Fruit fly (Drosophila melanogaster): Measurements from ENCODE around the gene VhaAC39-2.

Gene VhaAC39-2

DNA sequence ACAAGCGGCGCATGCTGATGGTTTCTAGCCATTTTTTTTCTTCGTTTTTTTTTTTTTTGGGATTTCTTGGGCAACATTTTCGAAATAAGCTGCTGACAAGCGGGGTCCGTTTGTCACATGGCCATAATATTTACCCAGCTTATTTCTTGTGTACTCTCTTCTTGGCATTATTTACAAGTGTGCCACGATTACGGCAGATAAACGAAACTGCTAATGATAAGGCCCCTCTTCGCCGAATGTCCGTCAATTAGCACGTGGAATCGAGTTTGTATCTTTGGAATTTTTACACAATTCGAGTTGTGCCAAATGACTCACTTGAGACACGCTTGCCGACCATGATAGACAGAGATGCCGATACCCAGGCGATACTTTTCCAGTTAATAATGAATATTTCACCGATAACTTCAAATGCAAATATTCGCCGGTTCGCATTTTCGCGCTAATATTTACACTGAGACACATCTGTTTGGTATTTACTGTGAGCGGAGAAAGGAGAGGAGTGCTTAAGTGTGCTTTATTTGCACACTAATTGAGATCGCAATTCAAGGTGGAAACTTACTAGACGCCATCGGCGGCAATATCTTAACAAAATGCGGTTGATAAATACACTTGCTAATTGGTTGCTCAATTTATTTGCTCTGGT, 17.4 kb upstream of the VhaAC39-2 start (continued):
- TF ChIP-seq Ptx1 (GFP tag; IDR thresholded peaks at IDR 0.05) (peak; percentile 14; the same call in 1 of the 2 replicates), CG7839 (tag; optimal IDR thresholded peaks at IDR 0.05) (peak; percentile 2), Lim3 (GFP tag; IDR thresholded peaks at IDR 0.05) (no peak), CG2889 (GFP tag; IDR thresholded peaks at IDR 0.05) (no peak), CG18599 (GFP tag; optimal IDR thresholded peaks at IDR 0.05) (peak; percentile 80), E2f1 (GFP tag; IDR thresholded peaks at IDR 0.05) (peak; percentile 44; the same call in 1 of the 2 replicates), CG33213 (GFP tag; optimal IDR thresholded peaks at IDR 0.05) (no peak), stwl (tag; optimal IDR thresholded peaks at IDR 0.05) (no peak), ab (GFP tag; optimal IDR thresholded peaks at IDR 0.05) (no peak), CG1529 (GFP tag; optimal IDR thresholded peaks at IDR 0.05) (no peak), sd (tag; optimal IDR thresholded peaks at IDR 0.05) (peak; percentile 61), phol (tag; optimal IDR thresholded peaks at IDR 0.05) (no peak), CG18262 (tag; optimal IDR thresholded peaks at IDR 0.05) (peak; percentile 2), CG17802 (tag; optimal IDR thresholded peaks at IDR 0.05) (no peak), CG2199 (GFP tag; IDR thresholded peaks at IDR 0.05) (no peak), CG8924 (tag; optimal IDR thresholded peaks at IDR 0.05) (no peak), HLHmδ (GFP tag; optimal IDR thresholded peaks at IDR 0.05) (peak; percentile 36), Dip3 (GFP tag; optimal IDR thresholded peaks at IDR 0.05) (peak; percentile 42), Bteb2 (GFP tag; optimal IDR thresholded peaks at IDR 0.05) (peak; percentile 12), CG2678 (tag; optimal IDR thresholded peaks at IDR 0.05) (peak; percentile 59), tll (GFP tag; optimal IDR thresholded peaks at IDR 0.05) (no peak), Oaz (GFP tag; IDR thresholded peaks at IDR 0.05) (0 out of 2 replicates have a peak, but pooled peaks have one; percentile 18), CG9932 (GFP tag; IDR thresholded peaks at IDR 0.05) (0 out of 2 replicates have a peak, but pooled peaks have one; percentile 25), cato (GFP tag; optimal IDR thresholded peaks at IDR 0.05; ENCODE audit: borderline replicate concordance) (no peak), Dek (tag; optimal IDR thresholded peaks at IDR 0.05) (peak; percentile 20), gsb-n (tag; optimal IDR thresholded peaks at IDR 0.05) (no peak), nau (GFP tag; optimal IDR thresholded peaks at IDR 0.05) (peak; percentile 60), Dll (GFP tag; IDR thresholded peaks at IDR 0.05; ENCODE audit: partially characterized antibody) (no peak), amos (GFP tag; IDR thresholded peaks at IDR 0.05; ENCODE audit: partially characterized antibody) (no peak), CG7556 (GFP tag; optimal IDR thresholded peaks at IDR 0.05) (peak; percentile 24), ara (GFP tag; IDR thresholded peaks at IDR 0.05) (0 out of 2 replicates have a peak, but pooled peaks have one; percentile 24), MESR4 (GFP tag; optimal IDR thresholded peaks at IDR 0.05) (no peak), Xbp1 (GFP tag; optimal IDR thresholded peaks at IDR 0.05) (no peak), ac (GFP tag; optimal IDR thresholded peaks at IDR 0.05) (no peak), emc (GFP tag; optimal IDR thresholded peaks at IDR 0.05) (no peak), bcd (GFP tag; optimal IDR thresholded peaks at IDR 0.05) (peak; percentile 18), fd3F (GFP tag; optimal IDR thresholded peaks at IDR 0.05) (no peak), CG5180 (GFP tag; optimal IDR thresholded peaks at IDR 0.05) (peak; percentile 30), Deaf1 (tag; optimal IDR thresholded peaks at IDR 0.05) (no peak), CG15601 (tag; optimal IDR thresholded peaks at IDR 0.05) (peak; percentile 44), Max (GFP tag; optimal IDR thresholded peaks at IDR 0.05) (peak; percentile 7), NFAT (GFP tag; IDR thresholded peaks at IDR 0.05) (no peak), esg (GFP tag; conservative IDR thresholded peaks at IDR 0.05) (no peak), dysf (GFP tag; IDR thresholded peaks at IDR 0.05) (0 out of 3 replicates have a peak, but pooled peaks have one; percentile 17), slp2 (GFP tag; optimal IDR thresholded peaks at IDR 0.05) (peak; percentile 28), hkb (optimal IDR thresholded peaks at IDR 0.05) (no peak), hkb (GFP tag; IDR thresholded peaks at IDR 0.05) (peak; percentile 49; the same call in 1 of the 2 replicates), zfh2 (GFP tag; optimal IDR thresholded peaks at IDR 0.05) (peak; percentile 51), CG2712 (tag; optimal IDR thresholded peaks at IDR 0.05) (no peak)

Data from whole organism, embryonic.